Fruit fly (Drosophila melanogaster): ENCODE data around the gene CG31380.

CG31380 gene

DNA sequence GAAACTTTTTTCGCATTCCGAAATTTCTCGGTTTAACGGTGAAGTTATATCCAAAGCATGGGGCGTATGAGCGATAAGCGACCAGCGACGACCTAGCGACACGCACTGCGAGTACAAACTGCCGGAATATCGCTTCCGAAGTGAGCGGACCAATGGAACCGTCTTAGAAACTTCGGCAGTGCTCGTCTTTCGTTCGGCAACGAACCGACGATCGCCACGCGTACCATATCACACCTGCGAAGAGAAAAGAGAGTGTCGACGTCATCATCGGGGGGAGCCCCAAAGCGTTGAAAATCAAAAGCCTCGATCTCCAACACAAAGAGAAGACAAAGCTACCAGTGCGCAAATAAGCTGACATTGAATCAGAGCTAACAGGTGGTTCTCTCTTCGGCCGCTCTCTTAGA, 48.9 kb downstream of the CG31380 start, which contains the start of gene LpR2 (continued):
- TF ChIP-seq Nf-YA (GFP tag; IDR thresholded peaks at IDR 0.05) = peak; percentile 78; the same call in 1 of the 2 replicates
- TF ChIP-seq CG32767 (GFP tag; IDR thresholded peaks at IDR 0.05) = no peak
- TF ChIP-seq Mes4 (GFP tag; optimal IDR thresholded peaks at IDR 0.05) = no peak
- peak; percentile 23 for TF ChIP-seq Adf1 (GFP tag; IDR thresholded peaks at IDR 0.05)
- TF ChIP-seq sd (tag; optimal IDR thresholded peaks at IDR 0.05) = peak; percentile 56
- no peak for TF ChIP-seq CG6689 (GFP tag; IDR thresholded peaks at IDR 0.05)
- no peak for TF ChIP-seq CG31224 (GFP tag; IDR thresholded peaks at IDR 0.05)
- TF ChIP-seq Dek (tag; optimal IDR thresholded peaks at IDR 0.05) = no peak
- TF ChIP-seq Nf-YB (GFP tag; optimal IDR thresholded peaks at IDR 0.05) = peak; percentile 95
- 0 out of 2 replicates have a peak, but pooled peaks have one; percentile 26 for TF ChIP-seq aop (GFP tag; IDR thresholded peaks at IDR 0.05)
- no peak for TF ChIP-seq dimm (GFP tag; IDR thresholded peaks at IDR 0.05)
- TF ChIP-seq kah (GFP tag; optimal IDR thresholded peaks at IDR 0.05) = peak; percentile 99
- peak; percentile 6 for TF ChIP-seq dmrt99B (tag; optimal IDR thresholded peaks at IDR 0.05)
- TF ChIP-seq CG7786 (GFP tag; optimal IDR thresholded peaks at IDR 0.05) = no peak
- TF ChIP-seq Antp (GFP tag; optimal IDR thresholded peaks at IDR 0.05) = no peak
- TF ChIP-seq unc-4 (GFP tag; IDR thresholded peaks at IDR 0.05; ENCODE audit: partially characterized antibody) = peak; percentile 37; the same call in 1 of the 2 replicates
- no peak for TF ChIP-seq CG8290 (GFP tag; optimal IDR thresholded peaks at IDR 0.05)
- TF ChIP-seq CG8290 (tag; optimal IDR thresholded peaks at IDR 0.05) = no peak
- TF ChIP-seq mirr (GFP tag; optimal IDR thresholded peaks at IDR 0.05) = peak; percentile 57
- no peak for TF ChIP-seq CG17612 (GFP tag; IDR thresholded peaks at IDR 0.05)
- peak; percentile 66 for TF ChIP-seq CG13287 (GFP tag; IDR thresholded peaks at IDR 0.05; ENCODE audit: partially characterized antibody)
- TF ChIP-seq amos (GFP tag; IDR thresholded peaks at IDR 0.05; ENCODE audit: partially characterized antibody) = peak; percentile 45; the same call in 1 of the 2 replicates
- 0 out of 2 replicates have a peak, but pooled peaks have one; percentile 3 for TF ChIP-seq slbo (GFP tag; IDR thresholded peaks at IDR 0.05)
- no peak for TF ChIP-seq Fer3 (tag; optimal IDR thresholded peaks at IDR 0.05)
- no peak for TF ChIP-seq CG15696 (tag; optimal IDR thresholded peaks at IDR 0.05)
- TF ChIP-seq Hr51 (GFP tag; optimal IDR thresholded peaks at IDR 0.05) = no peak
- TF ChIP-seq pho (GFP tag; optimal IDR thresholded peaks at IDR 0.05) = no peak
- TF ChIP-seq Asciz (GFP tag; optimal IDR thresholded peaks at IDR 0.05) = no peak
- TF ChIP-seq CG10147 (GFP tag; optimal IDR thresholded peaks at IDR 0.05) = no peak
- peak; percentile 37; the same call in 1 of the 2 replicates for TF ChIP-seq Bgb (GFP tag; IDR thresholded peaks at IDR 0.05; ENCODE audit: partially characterized antibody)
- peak; percentile 51; the same call in 1 of the 2 replicates for TF ChIP-seq CG32532 (GFP tag; IDR thresholded peaks at IDR 0.05)
- TF ChIP-seq exex (tag; optimal IDR thresholded peaks at IDR 0.05) = peak; percentile 35
- no peak for TF ChIP-seq bcd (GFP tag; optimal IDR thresholded peaks at IDR 0.05)
- TF ChIP-seq Deaf1 (tag; optimal IDR thresholded peaks at IDR 0.05) = peak; percentile 100
- no peak for TF ChIP-seq Meics (GFP tag; optimal IDR thresholded peaks at IDR 0.05)
- TF ChIP-seq caup (GFP tag; optimal IDR thresholded peaks at IDR 0.05; ENCODE audit: severe bottlenecking) = peak; percentile 33
- TF ChIP-seq CG2116 (GFP tag; optimal IDR thresholded peaks at IDR 0.05) = no peak
- TF ChIP-seq Dbx (GFP tag; IDR thresholded peaks at IDR 0.05) = peak; percentile 70; the same call in 2 of the 3 replicates
- no peak for TF ChIP-seq klu (GFP tag; IDR thresholded peaks at IDR 0.05)
- TF ChIP-seq CG11456 (GFP tag; IDR thresholded peaks at IDR 0.05) = no peak
- no peak for TF ChIP-seq usp (GFP tag; optimal IDR thresholded peaks at IDR 0.05)
- TF ChIP-seq Med (GFP tag) = peak; percentile 72
- TF ChIP-seq bowl (GFP tag; IDR thresholded peaks at IDR 0.05) = no peak
- no peak for TF ChIP-seq pfk (GFP tag; optimal IDR thresholded peaks at IDR 0.05)
- no peak for TF ChIP-seq CG11085 (GFP tag; IDR thresholded peaks at IDR 0.05)
- no peak for TF ChIP-seq CG14050 (GFP tag; IDR thresholded peaks at IDR 0.05)
- TF ChIP-seq CG10543 (GFP tag; optimal IDR thresholded peaks at IDR 0.05) = peak; percentile 80
- TF ChIP-seq da (GFP tag; optimal IDR thresholded peaks at IDR 0.05) = no peak
- no peak for TF ChIP-seq Gug (GFP tag; IDR thresholded peaks at IDR 0.05)
- TF ChIP-seq bsh (GFP tag; optimal IDR thresholded peaks at IDR 0.05) = peak in 1 of 2 experiments; percentile 1
- peak; percentile 2 for TF ChIP-seq shn (GFP tag; optimal IDR thresholded peaks at IDR 0.05)

Measured in whole organism, embryonic.